Fruit fly (Drosophila melanogaster) whole organism, prepupa: ENCODE results near the gene Aef1.

Experiments used
- Blimp-1 ChIP-seq: fragments of 200-800 bp; sonication (Bioruptor generic); optimal IDR thresholded peaks from 3 replicates; lab custom pipeline; 2017; ENCODE audit warnings: missing biosample characterization, missing genetic modification characterization, mild to moderate bottlenecking, moderate library complexity, missing genetic modification reagents
- CG10631 ChIP-seq: fragments of 200-800 bp; sonication (Bioruptor generic); optimal IDR thresholded peaks from 2 replicates; lab custom pipeline; 2016; ENCODE audit warnings: missing biosample characterization, missing genetic modification characterization
- CG10669 ChIP-seq: fragments of 200-800 bp; sonication (Bioruptor generic); optimal IDR thresholded peaks from 3 replicates; lab custom pipeline; 2018; ENCODE audit warnings: missing biosample characterization, mild to moderate bottlenecking, missing genetic modification characterization, moderate library complexity
- CG1621 ChIP-seq: fragments of 200-800 bp; sonication (Bioruptor generic); optimal IDR thresholded peaks from 3 replicates; lab custom pipeline; 2018; ENCODE audit warnings: missing biosample characterization, mild to moderate bottlenecking, missing genetic modification characterization
- CG16779 ChIP-seq: fragments of 200-800 bp; sonication (Bioruptor generic); optimal IDR thresholded peaks from 3 replicates; lab custom pipeline; 2017; ENCODE audit warnings: missing biosample characterization, mild to moderate bottlenecking, missing genetic modification characterization
- CG32006 ChIP-seq: fragments of 200-800 bp; sonication (Bioruptor generic); optimal IDR thresholded peaks from 3 replicates; lab custom pipeline; 2017; ENCODE audit warnings: missing biosample characterization, mild to moderate bottlenecking, missing genetic modification characterization
- CG34406 ChIP-seq: fragments of 200-800 bp; sonication (Bioruptor generic); optimal IDR thresholded peaks from 3 replicates; lab custom pipeline; 2016; ENCODE audit warnings: missing biosample characterization, missing genetic modification characterization
- CG4318 ChIP-seq: fragments of 200-800 bp; sonication (Bioruptor generic); optimal IDR thresholded peaks from 3 replicates; lab custom pipeline; 2017; ENCODE audit warnings: missing biosample characterization, mild to moderate bottlenecking, missing genetic modification characterization
- CG6163 ChIP-seq: fragments of 200-800 bp; sonication (Bioruptor generic); IDR thresholded peaks from 3 replicates; pipeline ENCODE4 v1.3.6; 2022; ENCODE audit warnings: missing biosample characterization, missing genetic modification characterization
- CG6276 ChIP-seq: fragments of 200-800 bp; sonication (Bioruptor generic); optimal IDR thresholded peaks from 2 replicates; lab custom pipeline; 2017; ENCODE audit warnings: missing biosample characterization, mild to moderate bottlenecking, missing genetic modification characterization
- CG6792 ChIP-seq: fragments of 200-800 bp; sonication (Bioruptor generic); optimal IDR thresholded peaks from 3 replicates; lab custom pipeline; 2016; ENCODE audit warnings: missing biosample characterization, missing genetic modification characterization
- CG6808 ChIP-seq: fragments of 200-800 bp; sonication (Bioruptor generic); optimal IDR thresholded peaks from 3 replicates; lab custom pipeline; 2017; ENCODE audit warnings: missing biosample characterization, missing genetic modification characterization, mild to moderate bottlenecking, moderate library complexity, missing genetic modification reagents
- CG8119 ChIP-seq: fragments of 200-800 bp; sonication (Bioruptor generic); IDR thresholded peaks from 3 replicates; pipeline ENCODE4 v1.3.6; 2022; ENCODE audit warnings: missing biosample characterization, missing genetic modification characterization
- CG8632 ChIP-seq: fragments of 200-800 bp; sonication (Bioruptor generic); optimal IDR thresholded peaks from 3 replicates; lab custom pipeline; 2016; ENCODE audit warnings: missing biosample characterization, missing genetic modification characterization
- CG9139 ChIP-seq: fragments of 200-800 bp; sonication (Bioruptor generic); optimal IDR thresholded peaks from 3 replicates; lab custom pipeline; 2017; ENCODE audit warnings: missing biosample characterization, mild to moderate bottlenecking, missing genetic modification characterization
- Eip75B ChIP-seq: fragments of 200-800 bp; sonication (Bioruptor generic); optimal IDR thresholded peaks from 3 replicates; lab custom pipeline; 2016; ENCODE audit warnings: missing biosample characterization, missing genetic modification characterization
- Eip78C ChIP-seq: fragments of 200-800 bp; sonication (Bioruptor generic); peaks from one replicate; lab custom pipeline; 2016; ENCODE audit warnings: missing biosample characterization, missing genetic modification characterization
- Eip93F ChIP-seq: fragments of 200-800 bp; sonication (Bioruptor generic); optimal IDR thresholded peaks from 2 replicates; lab custom pipeline; 2016; ENCODE audit warnings: missing biosample characterization, mild to moderate bottlenecking, missing genetic modification characterization
- Ets96B ChIP-seq: fragments of 200-800 bp; optimal IDR thresholded peaks from 2 replicates; lab custom pipeline; 2019; ENCODE audit warnings: missing biosample characterization, mild to moderate bottlenecking, missing genetic modification characterization, moderate library complexity
- Gug ChIP-seq: fragments of 200-800 bp; sonication (Bioruptor generic); IDR thresholded peaks from 2 replicates; pipeline ENCODE4 v1.3.6; 2022; ENCODE audit warnings: missing biosample characterization, missing genetic modification characterization
- Hr4 ChIP-seq: fragments of 200-800 bp; sonication (Bioruptor generic); optimal IDR thresholded peaks from 3 replicates; lab custom pipeline; 2016; ENCODE audit warnings: missing biosample characterization, missing genetic modification characterization
- Smox ChIP-seq: fragments of 200-800 bp; sonication (Bioruptor generic); optimal IDR thresholded peaks from 3 replicates; lab custom pipeline; 2016; ENCODE audit warnings: missing biosample characterization, missing genetic modification characterization
- Sox102F ChIP-seq: fragments of 200-800 bp; sonication (Bioruptor generic); optimal IDR thresholded peaks from 2 replicates; lab custom pipeline; 2016; ENCODE audit warnings: missing biosample characterization, mild to moderate bottlenecking, missing genetic modification characterization
- Sox14 ChIP-seq: fragments of 200-800 bp; sonication (Bioruptor generic); optimal IDR thresholded peaks from 3 replicates; lab custom pipeline; 2016; ENCODE audit warnings: missing biosample characterization, missing genetic modification characterization
- acj6 ChIP-seq: fragments of 200-800 bp; sonication (Bioruptor generic); optimal IDR thresholded peaks from 3 replicates; lab custom pipeline; 2016; ENCODE audit warnings: missing biosample characterization, missing genetic modification characterization
- dac ChIP-seq: fragments of 200-800 bp; sonication (Bioruptor generic); optimal IDR thresholded peaks from 2 replicates; lab custom pipeline; 2017; ENCODE audit warnings: missing biosample characterization, mild to moderate bottlenecking, missing genetic modification characterization
- dsx ChIP-seq: fragments of 200-800 bp; optimal IDR thresholded peaks from 3 replicates; lab custom pipeline; 2019; ENCODE audit warnings: missing biosample characterization, mild to moderate bottlenecking, missing genetic modification characterization, moderate library complexity; ENCODE audit not compliant: poor library complexity, severe bottlenecking
- esn ChIP-seq: fragments of 200-800 bp; sonication (Bioruptor generic); optimal IDR thresholded peaks from 2 replicates; lab custom pipeline; 2016; ENCODE audit warnings: missing biosample characterization, mild to moderate bottlenecking, missing genetic modification characterization, moderate library complexity
- fd59A ChIP-seq: fragments of 200-800 bp; sonication (Bioruptor generic); optimal IDR thresholded peaks from 2 replicates; lab custom pipeline; 2017; ENCODE audit warnings: missing biosample characterization, mild to moderate bottlenecking, missing genetic modification characterization, missing genetic modification reagents
- fd85E ChIP-seq: fragments of 200-800 bp; sonication (Bioruptor generic); optimal IDR thresholded peaks from 3 replicates; lab custom pipeline; 2016; ENCODE audit warnings: missing biosample characterization, missing genetic modification characterization
- fkh ChIP-seq: fragments of 200-800 bp; sonication (Bioruptor generic); optimal IDR thresholded peaks from 3 replicates; lab custom pipeline; 2017; ENCODE audit warnings: missing biosample characterization, mild to moderate bottlenecking, missing genetic modification characterization, moderate library complexity
- net ChIP-seq: fragments of 200-800 bp; sonication (Bioruptor generic); optimal IDR thresholded peaks from 3 replicates; lab custom pipeline; 2016; ENCODE audit warnings: missing biosample characterization, missing genetic modification characterization
- pdm3 ChIP-seq: fragments of 200-800 bp; sonication (Bioruptor generic); optimal IDR thresholded peaks from 3 replicates; lab custom pipeline; 2016; ENCODE audit warnings: missing biosample characterization, missing genetic modification characterization
- salr ChIP-seq, 2 experiments: fragments of 200-800 bp; sonication (Bioruptor generic); optimal IDR thresholded peaks; 3 replicates each; lab custom pipeline; 2016 to 2018; ENCODE audit warnings: missing biosample characterization in 2 of 2, missing genetic modification characterization in 2 of 2, mild to moderate bottlenecking in 1 of 2
- spab ChIP-seq: fragments of 200-800 bp; sonication (Bioruptor generic); optimal IDR thresholded peaks from 2 replicates; lab custom pipeline; 2017; ENCODE audit warnings: missing biosample characterization, mild to moderate bottlenecking, missing genetic modification characterization, missing genetic modification reagents
- ss ChIP-seq, 2 experiments: fragments of 200-800 bp; sonication (Bioruptor generic); optimal IDR thresholded peaks; 2 replicates in 1 of 2; 3 replicates in 1 of 2; lab custom pipeline; 2017 to 2018; ENCODE audit warnings: mild to moderate bottlenecking in 2 of 2, missing biosample characterization in 2 of 2, missing genetic modification characterization in 2 of 2, moderate library complexity in 1 of 2
- svp ChIP-seq: fragments of 200-800 bp; sonication (Bioruptor generic); peaks from one replicate; lab custom pipeline; 2016; ENCODE audit warnings: missing biosample characterization, missing genetic modification characterization
- topi ChIP-seq: fragments of 200-800 bp; sonication (Bioruptor generic); optimal IDR thresholded peaks from 3 replicates; lab custom pipeline; 2016; ENCODE audit warnings: missing biosample characterization, missing genetic modification characterization
- vri ChIP-seq: fragments of 200-800 bp; sonication (Bioruptor generic); optimal IDR thresholded peaks from 3 replicates; lab custom pipeline; 2016; ENCODE audit warnings: missing biosample characterization, mild to moderate bottlenecking, missing genetic modification characterization

Gene Aef1

dm6 chr3L:21453623-21454022 is 20.4 kb downstream of the Aef1 start (continued):
- TF ChIP-seq acj6 (GFP tag; lab: Kevin White, UChicago) (peak; percentile 62), CG8632 (peak; percentile 31), Sox102F (GFP tag; lab: Kevin White, UChicago) (peak; percentile 17), CG9139 (GFP tag; lab: Kevin White, UChicago) (peak; percentile 36), net (GFP tag; lab: Kevin White, UChicago) (peak; percentile 11), CG6276 (GFP tag; lab: Kevin White, UChicago) (no peak), ss (GFP tag; optimal IDR thresholded peaks at IDR 0.05; lab: Kevin White, UChicago) (peak; percentile 17 to 55), fd59A (peak; percentile 48), CG34406 (GFP tag; lab: Kevin White, UChicago) (peak; percentile 40), salr (GFP tag; optimal IDR thresholded peaks at IDR 0.05; lab: Kevin White, UChicago) (peak; percentile 20 to 27), Gug (GFP tag; lab: Robert Waterston, UW) (no peak), CG10631 (peak; percentile 62), CG16779 (tag; lab: Kevin White, UChicago) (no peak), CG4318 (GFP tag; lab: Kevin White, UChicago) (no peak), Eip75B (GFP tag; lab: Kevin White, UChicago) (peak; percentile 57)

DNA sequence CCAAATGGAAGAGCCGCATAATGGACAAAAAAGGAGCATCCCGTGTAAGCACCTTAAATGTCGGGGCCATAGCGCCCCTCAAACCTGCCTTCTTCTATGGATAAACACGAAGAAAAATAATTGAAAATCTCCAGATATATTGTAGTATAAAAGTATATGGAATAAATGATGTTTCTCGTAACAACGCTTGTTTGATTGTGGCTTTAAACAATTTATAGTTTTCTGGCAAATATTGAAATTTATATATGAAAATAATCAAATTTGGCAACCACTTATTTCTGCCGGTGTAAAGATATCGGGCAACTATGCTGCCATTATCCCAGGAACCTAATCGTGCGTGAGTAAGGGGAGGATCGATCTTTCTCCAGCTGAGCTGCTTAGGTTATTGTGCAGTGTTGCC is 22.0 kb downstream of the Aef1 start:
- peak; percentile 19 for TF ChIP-seq Eip78C
- TF ChIP-seq spab (GFP tag; lab: Kevin White, UChicago), result no peak

- TF ChIP-seq fkh (GFP tag; lab: Kevin White, UChicago) (peak; percentile 22), CG32006 (GFP tag; lab: Kevin White, UChicago) (no peak)
Observed at dm6 chr3L:21458736-21459135, 25.5 kb downstream of the Aef1 start.

DNA sequence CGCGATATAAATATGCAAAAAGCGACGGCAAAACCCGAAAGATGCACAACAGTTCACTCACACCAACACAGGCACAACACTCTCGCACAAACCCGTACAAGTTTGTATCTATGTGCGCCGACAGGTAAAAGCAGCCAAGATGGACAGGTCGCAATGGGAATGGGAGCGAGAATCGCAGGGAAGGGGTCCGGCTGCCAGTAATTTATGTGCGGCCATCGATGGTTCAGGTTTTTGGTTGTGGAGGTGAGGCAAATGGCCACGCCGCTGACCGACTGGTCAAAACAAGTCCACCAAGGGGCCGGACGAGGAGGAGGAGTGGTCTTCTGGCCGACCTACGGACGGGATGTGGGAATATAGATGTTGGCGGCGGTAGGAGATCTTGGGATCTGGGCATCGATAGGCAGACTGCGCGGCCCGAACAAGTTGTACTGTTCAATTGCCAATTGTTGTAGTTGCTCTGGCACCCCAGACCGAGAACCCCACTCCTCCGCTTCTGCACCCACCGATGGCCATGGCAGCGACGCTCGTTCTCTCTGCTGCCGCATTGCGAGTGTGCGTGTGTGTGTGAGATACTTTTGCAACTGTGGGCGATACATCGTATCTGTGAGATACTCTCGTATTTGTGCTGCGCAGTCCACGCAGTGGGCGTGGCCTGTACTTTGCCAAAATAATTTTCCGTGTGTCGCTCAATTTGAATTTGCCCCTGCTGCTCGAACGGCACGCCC is 27.1 kb downstream of the Aef1 start:
- peak; percentile 9 for TF ChIP-seq dsx (GFP tag; lab: Kevin White, UChicago)
- TF ChIP-seq CG1621 (tag; lab: Kevin White, UChicago), result peak; percentile 14
- no peak for TF ChIP-seq fd59A

dm6 chr3L:21462860-21463259 is 29.6 kb downstream of the Aef1 start:
- TF ChIP-seq CG32006 (GFP tag; lab: Kevin White, UChicago) (peak; percentile 4), Eip78C (peak; percentile 0), CG8119 (no peak), Eip93F (no peak)

- TF ChIP-seq spab (GFP tag; lab: Kevin White, UChicago) (no peak), Eip75B (GFP tag; lab: Kevin White, UChicago) (no peak), CG6792 (GFP tag; lab: Kevin White, UChicago) (no peak), CG10669 (GFP tag; lab: Kevin White, UChicago) (peak; percentile 0), salr (GFP tag; optimal IDR thresholded peaks at IDR 0.05; lab: Kevin White, UChicago) (no peak), net (GFP tag; lab: Kevin White, UChicago) (no peak), vri (no peak), CG6808 (GFP tag; lab: Kevin White, UChicago) (no peak), CG4318 (GFP tag; lab: Kevin White, UChicago) (no peak), CG8632 (peak; percentile 20), CG6163 (GFP tag; lab: Robert Waterston, UW) (no peak), Hr4 (GFP tag; lab: Kevin White, UChicago) (no peak), CG8119 (no peak), svp (GFP tag; lab: Kevin White, UChicago) (peak; percentile 58), esn (GFP tag; lab: Kevin White, UChicago) (no peak), dac (GFP tag; lab: Kevin White, UChicago) (no peak), fd85E (GFP tag; lab: Kevin White, UChicago) (no peak), CG34406 (GFP tag; lab: Kevin White, UChicago) (peak; percentile 7), pdm3 (GFP tag; lab: Kevin White, UChicago) (no peak), Smox (GFP tag; lab: Kevin White, UChicago) (no peak), fd59A (no peak), Sox14 (GFP tag; lab: Kevin White, UChicago) (no peak), Blimp-1 (no peak), CG32006 (GFP tag; lab: Kevin White, UChicago) (no peak), dsx (GFP tag; lab: Kevin White, UChicago) (no peak), Ets96B (tag; lab: Kevin White, UChicago) (no peak), topi (GFP tag; lab: Kevin White, UChicago) (peak; percentile 25)
Observed at dm6 chr3L:21464240-21464639, 31.0 kb downstream of the Aef1 start.
